Worm (Caenorhabditis elegans) whole organism, early embryonic: Measurements from ENCODE around the gene ubc-15.

Source experiments
- B0310.2 ChIP-seq: sonication (generic microtip); optimal IDR thresholded peaks from 2 replicates; lab custom pipeline; 2016; ENCODE audit warnings: mild to moderate bottlenecking, missing genetic modification characterization, missing compliant biosample characterization
- F13C5.2 ChIP-seq: sonication (generic microtip); optimal IDR thresholded peaks from 2 replicates; lab custom pipeline; 2017; ENCODE audit warnings: mild to moderate bottlenecking, missing genetic modification characterization, inconsistent platforms, missing compliant biosample characterization
- aly-1 ChIP-seq: sonication (generic microtip); optimal IDR thresholded peaks from 2 replicates; lab custom pipeline; 2016; ENCODE audit warnings: missing genetic modification characterization, missing compliant biosample characterization
- ama-1 ChIP-seq: fragments of 150-350 bp; optimal IDR thresholded peaks from 2 replicates; lab custom pipeline; 2014
- ceh-13 ChIP-seq: fragments of 200-800 bp; sonication (Bioruptor generic); optimal IDR thresholded peaks from 2 replicates; lab custom pipeline; 2018; ENCODE audit warnings: mild to moderate bottlenecking, missing genetic modification characterization, missing compliant biosample characterization
- ceh-36 ChIP-seq: sonication (generic microtip); optimal IDR thresholded peaks from 2 replicates; lab custom pipeline; 2016; ENCODE audit warnings: missing genetic modification characterization, inconsistent platforms, missing compliant biosample characterization
- ets-7 ChIP-seq: sonication (generic microtip); optimal IDR thresholded peaks from 2 replicates; lab custom pipeline; 2016; ENCODE audit warnings: missing genotype, missing genetic modification characterization, missing compliant biosample characterization
- flt-1 ChIP-seq: fragments of 200-800 bp; sonication (Bioruptor generic); IDR thresholded peaks from 2 replicates; pipeline ENCODE4 v1.3.6; 2022; ENCODE audit warnings: missing genetic modification characterization, missing compliant biosample characterization
- hmbx-1 ChIP-seq: sonication (generic microtip); optimal IDR thresholded peaks from 2 replicates; lab custom pipeline; 2016; ENCODE audit warnings: mild to moderate bottlenecking, missing genetic modification characterization, missing compliant biosample characterization
- hmg-4 ChIP-seq: fragments of 200-800 bp; sonication (Bioruptor generic); optimal IDR thresholded peaks from 2 replicates; lab custom pipeline; 2018; ENCODE audit warnings: mild to moderate bottlenecking, missing genetic modification characterization, missing compliant biosample characterization
- hnd-1 ChIP-seq: sonication (generic microtip); optimal IDR thresholded peaks from 2 replicates; lab custom pipeline; 2016; ENCODE audit warnings: missing genetic modification characterization, missing compliant biosample characterization
- pes-1 ChIP-seq: fragments of 200-800 bp; sonication (Bioruptor generic); IDR thresholded peaks from 2 replicates; pipeline ENCODE4 v1.3.6; 2022; ENCODE audit warnings: missing genetic modification reagents, missing genetic modification characterization, missing compliant biosample characterization
- scrt-1 ChIP-seq: fragments of 200-800 bp; sonication (Bioruptor generic); IDR thresholded peaks from 2 replicates; pipeline ENCODE4 v1.3.6; 2022; ENCODE audit warnings: missing genetic modification characterization, missing compliant biosample characterization
- sea-1 ChIP-seq: fragments of 200-800 bp; sonication (Bioruptor generic); conservative IDR thresholded peaks from 2 replicates; pipeline ENCODE4 v1.3.6; 2022; ENCODE audit warnings: missing genetic modification characterization, missing compliant biosample characterization
- tbx-11 ChIP-seq: fragments of 200-800 bp; sonication (Bioruptor generic); IDR thresholded peaks from 2 replicates; pipeline ENCODE4 v1.3.6; 2022; ENCODE audit warnings: missing genetic modification characterization, missing compliant biosample characterization
- tbx-37 ChIP-seq: fragments of 200-800 bp; sonication (Bioruptor generic); conservative IDR thresholded peaks from 2 replicates; pipeline ENCODE4 v1.3.6; 2022; ENCODE audit warnings: missing genetic modification reagents, missing genetic modification characterization, missing compliant biosample characterization
- tra-4 ChIP-seq: sonication (generic microtip); optimal IDR thresholded peaks from 2 replicates; lab custom pipeline; 2017; ENCODE audit warnings: missing genetic modification characterization, missing compliant biosample characterization

The ubc-15 gene

ce11 chrII:2913505-2913904 lies at the start of gene ubc-15:
TSS of gene ubc-15 (minus strand) at chrII:2913605.
- TF ChIP-seq tra-4 (tag; lab: Kevin White, UChicago) = no peak
- no peak for TF ChIP-seq hnd-1
- no peak for TF ChIP-seq ets-7 (tag; lab: Kevin White, UChicago)
- no peak for TF ChIP-seq B0310.2 (tag; lab: Kevin White, UChicago)
- TF ChIP-seq pes-1 (GFP tag; lab: Robert Waterston, UW) = no peak
- no peak for TF ChIP-seq sea-1
- TF ChIP-seq hmg-4 (GFP tag; lab: Kevin White, UChicago) = no peak
- no peak for TF ChIP-seq aly-1 (tag; lab: Kevin White, UChicago)
- TF ChIP-seq hmbx-1 = no peak
- no peak for TF ChIP-seq ceh-13 (GFP tag; lab: Kevin White, UChicago)
- no peak for TF ChIP-seq ama-1 (lab: Kevin White, UChicago)
- no peak for TF ChIP-seq F13C5.2 (tag; lab: Kevin White, UChicago)
- TF ChIP-seq ceh-36 (tag; lab: Kevin White, UChicago) = no peak

DNA sequence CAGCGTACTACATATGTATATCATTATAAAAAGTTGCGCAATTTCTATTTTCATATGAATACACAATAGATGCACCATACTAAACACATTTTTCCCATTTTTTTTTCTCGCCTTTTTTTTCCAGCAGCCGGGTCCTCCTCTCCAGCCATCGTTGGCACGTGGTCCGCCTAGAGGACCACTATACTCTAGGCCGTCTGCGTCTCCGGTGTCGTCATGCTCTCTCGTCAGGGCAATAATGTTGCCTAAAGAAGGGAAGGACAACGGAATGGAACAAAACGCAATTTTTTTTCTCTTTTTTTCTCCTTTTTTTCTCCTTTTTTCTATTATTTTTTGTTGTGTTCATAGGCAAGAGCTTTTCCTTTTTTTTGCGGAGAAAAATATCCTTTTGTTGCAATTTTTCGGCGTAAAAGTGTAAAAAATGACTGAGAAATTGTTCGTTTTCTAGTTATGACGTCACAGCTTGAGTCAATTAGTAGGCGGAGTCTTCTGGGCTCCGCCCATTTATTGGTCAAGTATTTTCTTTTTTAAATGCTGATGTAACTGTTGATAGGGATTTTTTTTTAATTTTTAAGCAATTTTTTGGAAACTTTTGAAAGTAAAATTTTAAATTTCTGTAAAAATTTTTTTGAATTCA lies 49.2 kb upstream of the ubc-15 start:
- TF ChIP-seq pes-1 (GFP tag; lab: Robert Waterston, UW) = no peak
- TF ChIP-seq tbx-37 (GFP tag; lab: Robert Waterston, UW) = no peak
- TF ChIP-seq scrt-1 (GFP tag; lab: Robert Waterston, UW) = no peak
- TF ChIP-seq sea-1 = no peak
- TF ChIP-seq hnd-1 = no peak
- no peak for TF ChIP-seq ceh-13 (GFP tag; lab: Kevin White, UChicago)
- TF ChIP-seq flt-1 (GFP tag; lab: Robert Waterston, UW) = no peak
- TF ChIP-seq ceh-36 (tag; lab: Kevin White, UChicago) = no peak
- no peak for TF ChIP-seq F13C5.2 (tag; lab: Kevin White, UChicago)
- no peak for TF ChIP-seq tbx-11 (GFP tag; lab: Robert Waterston, UW)
- TF ChIP-seq hmg-4 (GFP tag; lab: Kevin White, UChicago) = no peak
- no peak for TF ChIP-seq aly-1 (tag; lab: Kevin White, UChicago)
- TF ChIP-seq hmbx-1 = no peak
- TF ChIP-seq B0310.2 (tag; lab: Kevin White, UChicago) = no peak
- TF ChIP-seq ets-7 (tag; lab: Kevin White, UChicago) = no peak
- no peak for TF ChIP-seq tra-4 (tag; lab: Kevin White, UChicago)
- TF ChIP-seq ama-1 (lab: Kevin White, UChicago) = no peak

DNA sequence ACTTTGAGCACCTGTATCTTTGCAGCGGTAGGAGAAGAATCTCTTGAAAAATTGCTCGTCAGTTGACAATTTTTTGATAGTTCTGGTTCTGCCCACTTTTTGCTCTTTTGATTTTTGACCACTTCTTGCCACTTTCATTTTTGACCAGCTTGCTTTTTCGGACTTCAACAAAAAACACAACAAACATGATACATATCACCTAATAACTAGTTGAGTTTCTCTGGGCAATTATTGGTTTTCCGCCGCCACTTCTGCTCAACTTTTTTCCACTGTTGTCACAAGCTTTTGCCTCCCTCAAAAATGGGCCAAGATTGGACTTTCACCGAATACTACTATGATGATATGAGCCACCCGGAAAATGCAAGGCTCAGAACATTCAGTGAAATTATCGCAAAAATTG lies 44.9 kb upstream of the ubc-15 start, which contains the start of gene srw-60:
Gene srw-60 (plus strand): TSS at position 301 of the 400 bp plus-strand sequence.
- TF ChIP-seq hmbx-1 (no peak), ets-7 (tag; lab: Kevin White, UChicago) (no peak), ceh-13 (GFP tag; lab: Kevin White, UChicago) (no peak), B0310.2 (tag; lab: Kevin White, UChicago) (no peak), ama-1 (lab: Kevin White, UChicago) (no peak), hmg-4 (GFP tag; lab: Kevin White, UChicago) (no peak), tbx-11 (GFP tag; lab: Robert Waterston, UW) (no peak), scrt-1 (GFP tag; lab: Robert Waterston, UW) (no peak), ceh-36 (tag; lab: Kevin White, UChicago) (no peak), tbx-37 (GFP tag; lab: Robert Waterston, UW) (no peak), pes-1 (GFP tag; lab: Robert Waterston, UW) (no peak), flt-1 (GFP tag; lab: Robert Waterston, UW) (no peak), tra-4 (tag; lab: Kevin White, UChicago) (no peak), hnd-1 (no peak), aly-1 (tag; lab: Kevin White, UChicago) (no peak), F13C5.2 (tag; lab: Kevin White, UChicago) (no peak), sea-1 (no peak)

DNA sequence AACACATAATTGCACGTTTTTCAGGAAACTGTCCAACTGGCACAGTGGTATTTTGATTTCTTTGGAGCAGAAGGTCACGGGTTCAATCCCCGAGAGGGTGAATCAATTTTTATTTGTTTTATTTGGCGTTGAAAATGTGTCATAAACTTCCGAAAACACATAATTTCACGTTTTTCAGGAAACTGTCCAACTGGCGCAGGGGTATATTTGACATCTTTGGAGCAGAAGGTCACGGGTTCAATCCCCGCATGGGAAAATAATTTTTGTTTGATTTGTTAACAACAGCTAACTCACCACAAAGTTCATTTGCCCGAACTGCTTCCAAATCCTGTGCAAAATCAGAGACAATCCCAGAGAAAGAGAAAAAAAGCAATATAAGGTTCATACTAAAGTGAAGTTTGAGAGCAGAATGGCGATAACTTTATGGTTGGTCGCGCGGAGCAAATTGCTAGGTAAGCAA lies 42.3 kb upstream of the ubc-15 start, which contains the start of gene irld-48:
Gene irld-48 (plus strand): TSS at position 410 of the 460 bp plus-strand sequence.
- TF ChIP-seq scrt-1 (GFP tag; lab: Robert Waterston, UW) = no peak
- TF ChIP-seq sea-1 = no peak
- TF ChIP-seq hnd-1 = no peak
- no peak for TF ChIP-seq F13C5.2 (tag; lab: Kevin White, UChicago)
- no peak for TF ChIP-seq B0310.2 (tag; lab: Kevin White, UChicago)
- no peak for TF ChIP-seq pes-1 (GFP tag; lab: Robert Waterston, UW)
- no peak for TF ChIP-seq tbx-37 (GFP tag; lab: Robert Waterston, UW)

ce11 chrII:2952629-2953028 lies 39.2 kb upstream of the ubc-15 start, which contains the start of gene irld-51:
TSS of gene irld-51 (minus strand) at chrII:2952729.
- TF ChIP-seq tbx-37 (GFP tag; lab: Robert Waterston, UW) (no peak), ceh-36 (tag; lab: Kevin White, UChicago) (no peak), hnd-1 (no peak), pes-1 (GFP tag; lab: Robert Waterston, UW) (no peak), tra-4 (tag; lab: Kevin White, UChicago) (no peak), hmg-4 (GFP tag; lab: Kevin White, UChicago) (no peak), aly-1 (tag; lab: Kevin White, UChicago) (no peak), B0310.2 (tag; lab: Kevin White, UChicago) (no peak), F13C5.2 (tag; lab: Kevin White, UChicago) (no peak), scrt-1 (GFP tag; lab: Robert Waterston, UW) (no peak), ceh-13 (GFP tag; lab: Kevin White, UChicago) (no peak), ets-7 (tag; lab: Kevin White, UChicago) (no peak), sea-1 (no peak), hmbx-1 (no peak), tbx-11 (GFP tag; lab: Robert Waterston, UW) (no peak), ama-1 (lab: Kevin White, UChicago) (no peak), flt-1 (GFP tag; lab: Robert Waterston, UW) (no peak)

ce11 chrII:2948614-2949013 lies 35.2 kb upstream of the ubc-15 start:
- TF ChIP-seq tra-4 (tag; lab: Kevin White, UChicago) = no peak
- TF ChIP-seq sea-1 = no peak
- TF ChIP-seq pes-1 (GFP tag; lab: Robert Waterston, UW) = no peak
- no peak for TF ChIP-seq ama-1 (lab: Kevin White, UChicago)
- TF ChIP-seq aly-1 (tag; lab: Kevin White, UChicago) = no peak
